Worm (Caenorhabditis elegans) whole organism, L4 larva: ENCODE measurements around the gene frm-2.

Experiments
- F10B5.3 ChIP-seq: sonication (generic microtip); optimal IDR thresholded peaks from 2 replicates; lab custom pipeline; 2016; ENCODE audit warnings: mild to moderate bottlenecking, missing genetic modification characterization, missing compliant biosample characterization
- F26F4.8 ChIP-seq: fragments of 200-800 bp; sonication (Bioruptor generic); conservative IDR thresholded peaks from 2 replicates; pipeline ENCODE4 v1.3.6; 2022; ENCODE audit warnings: missing genetic modification characterization, missing compliant biosample characterization
- F44E2.7 ChIP-seq: fragments of 200-800 bp; sonication (Bioruptor generic); IDR thresholded peaks from 2 replicates; pipeline ENCODE4 v2.1.2; 2022; ENCODE audit warnings: missing genetic modification characterization, missing compliant biosample characterization
- T20F7.1 ChIP-seq: fragments of 200-800 bp; sonication (Bioruptor generic); optimal IDR thresholded peaks from 2 replicates; lab custom pipeline; 2018; ENCODE audit warnings: mild to moderate bottlenecking, missing genetic modification characterization, missing compliant biosample characterization
- Y105C5A.15 ChIP-seq: fragments of 200-800 bp; sonication (Bioruptor generic); IDR thresholded peaks from 2 replicates; pipeline ENCODE4 v1.3.6; 2022; ENCODE audit warnings: missing genetic modification characterization, missing compliant biosample characterization
- ZK337.2 ChIP-seq: fragments of 200-800 bp; sonication (Bioruptor generic); IDR thresholded peaks from 2 replicates; pipeline ENCODE4 v1.3.6; 2022; ENCODE audit warnings: missing genetic modification reagents, missing genetic modification characterization, missing compliant biosample characterization
- aha-1 ChIP-seq: fragments of 150-350 bp; peaks from one replicate; lab custom pipeline; 2014; ENCODE audit warnings: missing biosample characterization, missing genetic modification characterization
- arid-1 ChIP-seq: fragments of 200-800 bp; sonication (Bioruptor generic); conservative IDR thresholded peaks from 2 replicates; pipeline ENCODE4 v1.3.6; 2022; ENCODE audit warnings: missing genetic modification reagents, missing genetic modification characterization, missing compliant biosample characterization
- ceh-44 ChIP-seq: fragments of 200-800 bp; sonication (Bioruptor generic); IDR thresholded peaks from 2 replicates; pipeline ENCODE4 v1.3.6; 2022; ENCODE audit warnings: missing genetic modification reagents, missing genetic modification characterization, missing compliant biosample characterization
- daf-12 ChIP-seq: fragments of 150-350 bp; optimal IDR thresholded peaks from 2 replicates; lab custom pipeline; 2014; ENCODE audit warnings: missing biosample characterization, missing genetic modification reagents, missing genetic modification characterization
- daf-19 ChIP-seq: fragments of 200-800 bp; sonication (Bioruptor generic); conservative IDR thresholded peaks from 2 replicates; pipeline ENCODE4 v1.3.6; 2022; ENCODE audit warnings: missing genetic modification characterization, missing compliant biosample characterization
- duxl-1 ChIP-seq: sonication (generic microtip); optimal IDR thresholded peaks from 2 replicates; lab custom pipeline; 2016; ENCODE audit warnings: mild to moderate bottlenecking, missing genetic modification characterization, moderate library complexity, missing compliant biosample characterization; ENCODE audit not compliant: poor library complexity
- dve-1 ChIP-seq: sonication (generic microtip); optimal IDR thresholded peaks from 2 replicates; lab custom pipeline; 2017; ENCODE audit warnings: antibody characterized with exemption, mild to moderate bottlenecking, missing genetic modification characterization, missing compliant biosample characterization; ENCODE audit not compliant: insufficient read depth
- gei-8 ChIP-seq: fragments of 200-800 bp; sonication (Bioruptor generic); optimal IDR thresholded peaks from 2 replicates; lab custom pipeline; 2018; ENCODE audit warnings: mild to moderate bottlenecking, missing genetic modification characterization, missing compliant biosample characterization
- hif-1 ChIP-seq, 2 experiments: sonication (generic microtip); optimal IDR thresholded peaks; 2 replicates each; lab custom pipeline; 2016 to 2017; ENCODE audit warnings: missing compliant biosample characterization in 2 of 2, missing genetic modification characterization in 2 of 2, missing genetic modification reagents in 2 of 2, missing genotype in 2 of 2, mild to moderate bottlenecking in 1 of 2
- hlh-11 ChIP-seq: fragments of 200-800 bp; sonication (Bioruptor generic); optimal IDR thresholded peaks from 2 replicates; lab custom pipeline; 2018; ENCODE audit warnings: mild to moderate bottlenecking, missing genetic modification characterization, missing compliant biosample characterization
- hlh-30 ChIP-seq: sonication (generic microtip); optimal IDR thresholded peaks from 2 replicates; lab custom pipeline; 2017; ENCODE audit warnings: antibody characterized with exemption, mild to moderate bottlenecking, missing genetic modification characterization, missing compliant biosample characterization; ENCODE audit not compliant: insufficient read depth
- jun-1 ChIP-seq: fragments of 150-350 bp; optimal IDR thresholded peaks from 2 replicates; lab custom pipeline; 2014; ENCODE audit warnings: missing biosample characterization, missing genetic modification reagents, missing genetic modification characterization
- lim-7 ChIP-seq: fragments of 200-800 bp; sonication (Bioruptor generic); IDR thresholded peaks from 2 replicates; pipeline ENCODE4 v1.3.6; 2022; ENCODE audit warnings: missing genetic modification characterization, missing compliant biosample characterization
- lin-1 ChIP-seq: fragments of 200-800 bp; sonication (Bioruptor generic); IDR thresholded peaks from 2 replicates; pipeline ENCODE4 v1.3.6; 2022; ENCODE audit warnings: missing genetic modification reagents, missing genetic modification characterization, missing compliant biosample characterization
- lin-38 ChIP-seq: fragments of 200-800 bp; sonication (Bioruptor generic); IDR thresholded peaks from 2 replicates; pipeline ENCODE4 v1.3.6; 2022; ENCODE audit warnings: missing genetic modification reagents, missing genetic modification characterization, missing compliant biosample characterization
- lir-3 ChIP-seq: sonication (generic microtip); optimal IDR thresholded peaks from 2 replicates; lab custom pipeline; 2016; ENCODE audit warnings: mild to moderate bottlenecking, missing genetic modification characterization, missing compliant biosample characterization
- mdl-1 ChIP-seq, 2 experiments: fragments of 150-350 bp in 1 of 2; sonication (generic microtip) in 1 of 2; optimal IDR thresholded peaks; 2 replicates each; lab custom pipeline; 2014 to 2017; ENCODE audit warnings: missing biosample characterization in 2 of 2, missing genetic modification characterization in 2 of 2
- mep-1 ChIP-seq: fragments of 150-350 bp; sonication (generic microtip); optimal IDR thresholded peaks from 3 replicates; lab custom pipeline; 2014; ENCODE audit warnings: missing biosample characterization, missing genetic modification characterization
- mes-2 ChIP-seq: sonication (generic microtip); optimal IDR thresholded peaks from 2 replicates; lab custom pipeline; 2016; ENCODE audit warnings: missing genotype, mild to moderate bottlenecking, missing genetic modification characterization, missing compliant biosample characterization; ENCODE audit not compliant: poor library complexity, severe bottlenecking
- nhr-10 ChIP-seq: fragments of 150-350 bp; optimal IDR thresholded peaks from 2 replicates; lab custom pipeline; 2014; ENCODE audit warnings: missing biosample characterization, missing genetic modification characterization
- nhr-111 ChIP-seq: fragments of 200-800 bp; sonication (Bioruptor generic); optimal IDR thresholded peaks from 2 replicates; lab custom pipeline; 2018; ENCODE audit warnings: mild to moderate bottlenecking, missing genetic modification characterization, missing compliant biosample characterization
- nhr-237 ChIP-seq: sonication (generic microtip); optimal IDR thresholded peaks from 2 replicates; lab custom pipeline; 2017; ENCODE audit warnings: missing biosample characterization, missing genetic modification characterization
- nhr-25 ChIP-seq: sonication (generic microtip); optimal IDR thresholded peaks from 2 replicates; lab custom pipeline; 2017; ENCODE audit warnings: missing genetic modification characterization, mild to moderate bottlenecking, missing compliant biosample characterization, antibody characterized with exemption, moderate library complexity, borderline replicate concordance; ENCODE audit not compliant: insufficient read depth
- nhr-41 ChIP-seq: fragments of 200-800 bp; sonication (Bioruptor generic); IDR thresholded peaks from 2 replicates; pipeline ENCODE4 v1.3.6; 2022; ENCODE audit warnings: missing genetic modification reagents, missing genetic modification characterization, missing compliant biosample characterization
- nhr-42 ChIP-seq: fragments of 200-800 bp; sonication (Bioruptor generic); IDR thresholded peaks from 2 replicates; pipeline ENCODE4 v1.3.6; 2022; ENCODE audit warnings: missing genetic modification characterization, missing compliant biosample characterization
- nhr-6 ChIP-seq: fragments of 150-350 bp; optimal IDR thresholded peaks from 2 replicates; lab custom pipeline; 2014; ENCODE audit warnings: missing biosample characterization, missing genetic modification characterization
- pqm-1 ChIP-seq: sonication (generic microtip); optimal IDR thresholded peaks from 2 replicates; lab custom pipeline; 2017; ENCODE audit warnings: missing biosample characterization, missing genetic modification characterization
- snpc-1.2 ChIP-seq: fragments of 200-800 bp; sonication (Bioruptor generic); IDR thresholded peaks from 2 replicates; pipeline ENCODE4 v1.3.6; 2022; ENCODE audit warnings: missing genetic modification reagents, missing genetic modification characterization, missing compliant biosample characterization
- snpc-4 ChIP-seq: fragments of 150-350 bp; optimal IDR thresholded peaks from 2 replicates; lab custom pipeline; 2014; ENCODE audit warnings: missing biosample characterization, missing genetic modification characterization
- spr-1 ChIP-seq: sonication (generic microtip); optimal IDR thresholded peaks from 2 replicates; lab custom pipeline; 2016; ENCODE audit warnings: mild to moderate bottlenecking, missing genetic modification characterization, missing compliant biosample characterization
- unc-62 ChIP-seq, 3 experiments: fragments of 150-350 bp in 1 of 3; sonication (generic microtip); optimal IDR thresholded peaks in 2 of 3; peaks in 1 of 3; 1 replicate in 1 of 3; 2 replicates in 2 of 3; lab custom pipeline; 2014 to 2017; ENCODE audit warnings: missing biosample characterization in 3 of 3, missing genetic modification characterization in 3 of 3, missing genetic modification reagents in 3 of 3, missing genotype in 1 of 3
- vab-7 ChIP-seq: fragments of 200-800 bp; sonication (Bioruptor generic); IDR thresholded peaks from 2 replicates; pipeline ENCODE4 v1.3.6; 2022; ENCODE audit warnings: missing genetic modification reagents, missing genetic modification characterization, missing compliant biosample characterization
- zfp-2 ChIP-seq: sonication (generic microtip); optimal IDR thresholded peaks from 2 replicates; lab custom pipeline; 2016; ENCODE audit warnings: mild to moderate bottlenecking, missing genetic modification characterization, missing compliant biosample characterization
- zip-2 ChIP-seq: fragments of 150-350 bp; optimal IDR thresholded peaks from 2 replicates; lab custom pipeline; 2014; ENCODE audit warnings: missing biosample characterization, missing genetic modification characterization

frm-2 gene

DNA sequence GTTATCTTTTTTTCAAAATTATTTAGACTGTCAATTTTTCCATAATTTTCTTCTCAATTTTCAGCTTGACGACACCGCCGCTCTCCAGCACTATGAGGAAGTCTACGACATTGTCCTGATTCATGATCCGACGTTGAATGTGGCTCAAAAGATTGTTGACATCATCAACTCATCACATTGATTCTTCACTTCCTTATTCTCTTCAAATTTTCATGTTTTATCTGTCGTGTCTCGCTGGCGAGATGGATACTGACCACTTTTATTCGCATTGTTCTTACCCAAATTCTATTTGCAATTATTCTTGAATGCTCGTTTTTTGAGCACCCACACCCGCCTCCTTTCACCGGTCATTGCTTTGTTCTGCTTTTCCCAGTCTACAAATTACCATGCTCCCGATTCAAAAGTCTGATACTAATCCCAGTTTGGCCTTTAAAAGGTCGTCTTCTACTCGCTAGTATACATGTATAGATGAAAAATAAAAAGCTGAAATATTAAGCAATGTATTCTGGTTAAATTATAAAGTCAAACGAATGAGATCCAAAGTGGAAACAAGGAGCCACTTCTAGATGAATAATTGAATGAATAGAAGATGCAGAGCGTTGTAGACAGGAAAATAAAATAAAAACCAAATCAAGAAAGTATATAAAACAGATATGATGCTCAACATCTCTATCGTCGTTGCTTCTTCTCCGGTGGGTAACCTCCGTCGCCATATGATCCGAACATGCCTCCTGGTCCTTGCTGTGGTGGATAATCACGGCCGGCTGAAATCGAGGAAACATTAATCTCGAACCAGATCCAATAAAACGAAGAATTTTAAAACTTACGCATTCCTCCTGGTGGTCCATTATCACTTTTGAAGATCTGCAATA lies 28.6 kb downstream of the frm-2 start (continued):
- peak; percentile 2 for TF ChIP-seq gei-8
- TF ChIP-seq dve-1, result peak; percentile 23
- peak; percentile 47 for TF ChIP-seq lin-38 (GFP tag; lab: Robert Waterston, UW)
- 0 out of 2 replicates have a peak, but pooled peaks have one; percentile 18 for TF ChIP-seq lin-1 (GFP tag; lab: Robert Waterston, UW)
- peak; percentile 44 for TF ChIP-seq nhr-10 (tag; lab: Kevin White, UChicago)
- no peak for TF ChIP-seq snpc-1.2 (GFP tag; lab: Robert Waterston, UW)
- TF ChIP-seq hlh-11 (tag; lab: Kevin White, UChicago), result peak; percentile 14
- no peak for TF ChIP-seq F26F4.8
- TF ChIP-seq spr-1, result peak; percentile 20
- TF ChIP-seq F10B5.3 (tag; lab: Kevin White, UChicago), result peak; percentile 12
- TF ChIP-seq T20F7.1 (GFP tag; lab: Kevin White, UChicago), result peak; percentile 12
- TF ChIP-seq mes-2 (tag; lab: Kevin White, UChicago), result peak; percentile 36
- 0 out of 2 replicates have a peak, but pooled peaks have one; percentile 5 for TF ChIP-seq Y105C5A.15 (GFP tag; lab: Robert Waterston, UW)

DNA sequence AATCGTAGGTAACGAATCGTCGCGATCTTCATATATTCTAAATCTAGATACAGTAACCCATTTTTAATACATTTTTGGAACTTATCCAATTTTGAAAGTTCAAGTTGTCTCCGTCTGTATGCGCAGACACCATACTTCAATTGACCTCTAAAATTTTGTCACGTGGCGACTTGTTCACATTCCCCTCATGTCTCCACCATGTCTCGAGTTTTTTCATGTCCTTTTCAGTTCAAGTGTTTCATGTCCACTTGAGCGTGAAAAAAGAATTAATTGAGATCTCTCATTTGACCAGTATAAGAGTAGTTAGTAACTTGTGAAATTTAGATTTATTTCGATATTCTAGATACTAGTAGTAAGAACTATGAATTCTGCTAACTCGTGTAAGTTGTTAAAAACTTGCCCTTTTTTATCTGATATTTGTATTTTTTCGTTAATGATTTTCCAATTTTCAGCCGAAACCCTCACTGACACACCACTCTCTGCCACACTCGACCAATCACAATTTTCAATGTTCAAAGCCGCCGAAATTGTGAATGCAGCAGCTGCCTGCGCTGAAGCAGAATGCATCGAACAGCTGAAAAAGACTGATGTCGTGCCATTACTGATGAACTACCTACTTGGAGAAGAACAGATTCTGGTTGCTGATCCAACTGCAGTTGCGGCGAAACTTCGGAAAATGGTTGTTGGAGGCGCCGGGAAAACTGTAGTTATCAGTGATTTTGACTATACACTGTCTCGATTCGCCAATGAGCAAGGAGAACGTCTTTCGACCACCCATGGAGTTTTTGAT lies 30.1 kb downstream of the frm-2 start:
- TF ChIP-seq jun-1 (tag; lab: Kevin White, UChicago) (no peak), pqm-1 (no peak), mdl-1 (tag; optimal IDR thresholded peaks at IDR 0.05; lab: Kevin White, UChicago) (peak in 1 of 2 experiments; percentile 42), nhr-111 (GFP tag; lab: Kevin White, UChicago) (no peak), aha-1 (peak; percentile 15), daf-12 (no peak), zfp-2 (tag; lab: Kevin White, UChicago) (no peak), nhr-41 (GFP tag; lab: Robert Waterston, UW) (no peak), unc-62 (GFP tag; optimal IDR thresholded peaks at IDR 0.05 in 1 of 2; lab: Kevin White, UChicago) (peak in 1 of 2 experiments; percentile 68), unc-62 (tag; optimal IDR thresholded peaks at IDR 0.05; lab: Kevin White, UChicago) (no peak), daf-19 (no peak), lir-3 (tag; lab: Kevin White, UChicago) (no peak), vab-7 (GFP tag; lab: Robert Waterston, UW) (no peak), nhr-10 (tag; lab: Kevin White, UChicago) (peak; percentile 25), Y105C5A.15 (GFP tag; lab: Robert Waterston, UW) (0 out of 2 replicates have a peak, but pooled peaks have one; percentile 7), mep-1 (tag; lab: Kevin White, UChicago) (peak; percentile 15), F44E2.7 (GFP tag; lab: Robert Waterston, UW) (no peak), zip-2 (tag; lab: Kevin White, UChicago) (no peak), arid-1 (GFP tag; lab: Robert Waterston, UW) (no peak), hlh-11 (tag; lab: Kevin White, UChicago) (no peak), hif-1 (tag; optimal IDR thresholded peaks at IDR 0.05; lab: Kevin White, UChicago) (no peak), duxl-1 (tag; lab: Kevin White, UChicago) (no peak), ZK337.2 (no peak), nhr-42 (GFP tag; lab: Robert Waterston, UW) (peak; percentile 28; the same call in 1 of the 2 replicates), nhr-25 (tag; lab: Kevin White, UChicago) (peak; percentile 12), nhr-6 (tag; lab: Kevin White, UChicago) (no peak), lim-7 (GFP tag; lab: Robert Waterston, UW) (0 out of 2 replicates have a peak, but pooled peaks have one; percentile 31), ceh-44 (GFP tag; lab: Robert Waterston, UW) (no peak), hlh-30 (peak; percentile 88), nhr-237 (tag; lab: Kevin White, UChicago) (no peak), snpc-4 (tag; lab: Kevin White, UChicago) (no peak)
